Fruit fly (Drosophila melanogaster) whole organism, embryonic: ENCODE measurements around the gene Cyt-c-d.

Experiments used
- CG11247 ChIP-seq: fragments of 200-800 bp; sonication (Bioruptor generic); IDR thresholded peaks from 2 replicates; pipeline ENCODE4 v1.3.6; 2022; ENCODE audit warnings: missing biosample characterization, missing genetic modification characterization
- CG11696 ChIP-seq: fragments of 200-800 bp; sonication (Bioruptor generic); IDR thresholded peaks from 2 replicates; pipeline ENCODE4 v1.3.6; 2022; ENCODE audit warnings: missing biosample characterization, missing genetic modification characterization
- CG12071 ChIP-seq: fragments of 200-800 bp; sonication (Bioruptor generic); optimal IDR thresholded peaks from 3 replicates; lab custom pipeline; 2018; ENCODE audit warnings: missing biosample characterization, mild to moderate bottlenecking, missing genetic modification characterization
- CG12942 ChIP-seq: fragments of 200-800 bp; sonication (Bioruptor generic); optimal IDR thresholded peaks from 3 replicates; lab custom pipeline; 2016; ENCODE audit warnings: missing biosample characterization, missing genetic modification characterization
- CG13424 ChIP-seq: fragments of 200-800 bp; sonication (Bioruptor generic); optimal IDR thresholded peaks from 2 replicates; lab custom pipeline; 2019; ENCODE audit warnings: missing biosample characterization, mild to moderate bottlenecking, missing genetic modification characterization, moderate library complexity
- CG13775 ChIP-seq: fragments of 200-800 bp; sonication (Bioruptor generic); optimal IDR thresholded peaks from 3 replicates; lab custom pipeline; 2017; ENCODE audit warnings: missing biosample characterization, mild to moderate bottlenecking, missing genetic modification characterization
- CG15073 ChIP-seq: fragments of 200-800 bp; sonication (Bioruptor generic); optimal IDR thresholded peaks from 2 replicates; lab custom pipeline; 2016; ENCODE audit warnings: missing biosample characterization, missing genetic modification characterization
- CG15696 ChIP-seq: fragments of 200-800 bp; sonication (Bioruptor generic); optimal IDR thresholded peaks from 2 replicates; lab custom pipeline; 2019; ENCODE audit warnings: missing biosample characterization, mild to moderate bottlenecking, missing genetic modification characterization, moderate library complexity
- CG1603 ChIP-seq: fragments of 200-800 bp; sonication (Bioruptor generic); optimal IDR thresholded peaks from 2 replicates; lab custom pipeline; 2019; ENCODE audit warnings: missing biosample characterization, mild to moderate bottlenecking, missing genetic modification characterization, moderate library complexity
- CG33213 ChIP-seq: fragments of 200-800 bp; sonication (Bioruptor generic); optimal IDR thresholded peaks from 3 replicates; lab custom pipeline; 2016; ENCODE audit warnings: missing biosample characterization, missing genetic modification characterization
- CG4617 ChIP-seq: fragments of 200-800 bp; sonication (Bioruptor generic); optimal IDR thresholded peaks from 3 replicates; lab custom pipeline; 2016; ENCODE audit warnings: missing biosample characterization, missing genetic modification characterization, borderline replicate concordance
- CG4854 ChIP-seq: fragments of 200-800 bp; sonication (Bioruptor generic); optimal IDR thresholded peaks from 2 replicates; lab custom pipeline; 2016; ENCODE audit warnings: missing biosample characterization, missing genetic modification characterization, inconsistent platforms
- CG6175 ChIP-seq: fragments of 200-800 bp; sonication (Bioruptor generic); IDR thresholded peaks from 3 replicates; pipeline ENCODE4 v1.3.6; 2022; ENCODE audit warnings: missing biosample characterization, missing genetic modification characterization
- CG6813 ChIP-seq: fragments of 200-800 bp; sonication (Bioruptor generic); optimal IDR thresholded peaks from 2 replicates; lab custom pipeline; 2017; ENCODE audit warnings: missing biosample characterization, missing genetic modification characterization, mild to moderate bottlenecking, moderate library complexity, missing genetic modification reagents
- CG7786 ChIP-seq: fragments of 200-800 bp; sonication (Bioruptor generic); optimal IDR thresholded peaks from 2 replicates; lab custom pipeline; 2016; ENCODE audit warnings: missing biosample characterization, missing genetic modification characterization
- CG7839 ChIP-seq: fragments of 200-800 bp; sonication (Bioruptor generic); optimal IDR thresholded peaks from 3 replicates; lab custom pipeline; 2018; ENCODE audit warnings: missing biosample characterization, mild to moderate bottlenecking, missing genetic modification characterization, moderate library complexity
- CG8089 ChIP-seq: fragments of 200-800 bp; sonication (Bioruptor generic); optimal IDR thresholded peaks from 3 replicates; lab custom pipeline; 2016; ENCODE audit warnings: missing biosample characterization, missing genetic modification characterization
- CG9817 ChIP-seq: fragments of 200-800 bp; sonication (Bioruptor generic); optimal IDR thresholded peaks from 2 replicates; lab custom pipeline; 2018; ENCODE audit warnings: missing biosample characterization, mild to moderate bottlenecking, missing genetic modification characterization, moderate library complexity
- D19A ChIP-seq: fragments of 200-800 bp; optimal IDR thresholded peaks from 3 replicates; lab custom pipeline; 2019; ENCODE audit warnings: missing biosample characterization, mild to moderate bottlenecking, missing genetic modification characterization, moderate library complexity
- Doc2 ChIP-seq: fragments of 200-800 bp; sonication (Bioruptor generic); IDR thresholded peaks from 2 replicates; pipeline ENCODE4 v1.3.6; 2022; ENCODE audit warnings: missing biosample characterization, missing genetic modification characterization
- Elba2 ChIP-seq: fragments of 200-800 bp; sonication (Bioruptor generic); optimal IDR thresholded peaks from 3 replicates; lab custom pipeline; 2016; ENCODE audit warnings: missing biosample characterization, missing genetic modification characterization
- Fer1 ChIP-seq: fragments of 200-800 bp; sonication (Bioruptor generic); optimal IDR thresholded peaks from 2 replicates; lab custom pipeline; 2017; ENCODE audit warnings: missing biosample characterization, mild to moderate bottlenecking, missing genetic modification characterization
- Fer2 ChIP-seq: fragments of 200-800 bp; sonication (Bioruptor generic); optimal IDR thresholded peaks from 2 replicates; lab custom pipeline; 2018; ENCODE audit warnings: missing biosample characterization, mild to moderate bottlenecking, missing genetic modification characterization, moderate library complexity
- H2.0 ChIP-seq: fragments of 200-800 bp; sonication (Bioruptor generic); IDR thresholded peaks from 2 replicates; pipeline ENCODE4 v1.3.6; 2022; ENCODE audit warnings: missing biosample characterization, missing genetic modification characterization
- HLH54F ChIP-seq: fragments of 200-800 bp; sonication (Bioruptor generic); optimal IDR thresholded peaks from 3 replicates; lab custom pipeline; 2016; ENCODE audit warnings: missing biosample characterization, missing genetic modification characterization
- Hr51 ChIP-seq, 2 experiments: fragments of 200-800 bp; sonication (Bioruptor generic); optimal IDR thresholded peaks; 2 replicates in 1 of 2; 3 replicates in 1 of 2; lab custom pipeline; 2016 to 2018; ENCODE audit warnings: missing biosample characterization in 2 of 2, missing genetic modification characterization in 2 of 2, mild to moderate bottlenecking in 1 of 2, moderate library complexity in 1 of 2
- Jarid2 ChIP-seq: fragments of 200-800 bp; sonication (Bioruptor generic); optimal IDR thresholded peaks from 3 replicates; lab custom pipeline; 2017; ENCODE audit warnings: mild to moderate bottlenecking, missing biosample characterization, missing genetic modification reagents, missing genetic modification characterization
- Mad ChIP-seq: fragments of 200-800 bp; sonication (Bioruptor generic); optimal IDR thresholded peaks from 2 replicates; lab custom pipeline; 2016; ENCODE audit warnings: missing biosample characterization, missing genetic modification characterization
- Oli ChIP-seq: fragments of 200-800 bp; sonication (Bioruptor generic); optimal IDR thresholded peaks from 2 replicates; lab custom pipeline; 2018; ENCODE audit warnings: missing biosample characterization, mild to moderate bottlenecking, missing genetic modification characterization, moderate library complexity
- ato ChIP-seq: fragments of 200-800 bp; sonication (Bioruptor generic); IDR thresholded peaks from 2 replicates; pipeline ENCODE4 v1.3.6; 2022; ENCODE audit warnings: missing biosample characterization, missing genetic modification characterization; ENCODE audit not compliant: partially characterized antibody
- az2 ChIP-seq: fragments of 200-800 bp; sonication (Bioruptor generic); optimal IDR thresholded peaks from 3 replicates; lab custom pipeline; 2016; ENCODE audit warnings: missing biosample characterization, missing genetic modification characterization
- chn ChIP-seq: fragments of 200-800 bp; sonication (Bioruptor generic); optimal IDR thresholded peaks from 2 replicates; lab custom pipeline; 2016; ENCODE audit warnings: missing biosample characterization, missing genetic modification characterization
- cwo ChIP-seq: fragments of 200-800 bp; sonication (Bioruptor generic); optimal IDR thresholded peaks from 3 replicates; lab custom pipeline; 2017; ENCODE audit warnings: missing biosample characterization, missing genetic modification characterization, mild to moderate bottlenecking, moderate library complexity, missing genetic modification reagents
- danr ChIP-seq: fragments of 200-800 bp; sonication (Bioruptor generic); IDR thresholded peaks from 2 replicates; pipeline ENCODE4 v1.3.6; 2022; ENCODE audit warnings: missing biosample characterization, missing genetic modification characterization
- dimm ChIP-seq: fragments of 200-800 bp; sonication (Bioruptor generic); IDR thresholded peaks from 2 replicates; pipeline ENCODE4 v1.3.6; 2022; ENCODE audit warnings: missing biosample characterization, missing genetic modification characterization
- fd102C ChIP-seq: fragments of 200-800 bp; sonication (Bioruptor generic); optimal IDR thresholded peaks from 2 replicates; lab custom pipeline; 2018; ENCODE audit warnings: missing biosample characterization, mild to moderate bottlenecking, missing genetic modification characterization, moderate library complexity
- fd3F ChIP-seq: fragments of 200-800 bp; sonication (Bioruptor generic); optimal IDR thresholded peaks from 2 replicates; lab custom pipeline; 2018; ENCODE audit warnings: missing biosample characterization, mild to moderate bottlenecking, missing genetic modification characterization, moderate library complexity
- ham ChIP-seq: fragments of 200-800 bp; sonication (Bioruptor generic); IDR thresholded peaks from 2 replicates; pipeline ENCODE4 v1.3.6; 2022; ENCODE audit warnings: missing biosample characterization, missing genetic modification characterization
- ken ChIP-seq: fragments of 200-800 bp; sonication (Bioruptor generic); IDR thresholded peaks from 3 replicates; pipeline ENCODE4 v1.3.6; 2022; ENCODE audit warnings: missing biosample characterization, missing genetic modification characterization
- nom ChIP-seq: fragments of 200-800 bp; sonication (Bioruptor generic); optimal IDR thresholded peaks from 2 replicates; lab custom pipeline; 2017; ENCODE audit warnings: missing biosample characterization, missing genetic modification characterization, mild to moderate bottlenecking, moderate library complexity, missing genetic modification reagents
- p53 ChIP-seq: fragments of 200-800 bp; sonication (Bioruptor generic); optimal IDR thresholded peaks from 2 replicates; lab custom pipeline; 2016; ENCODE audit warnings: missing biosample characterization, missing genetic modification characterization
- pfk ChIP-seq: fragments of 200-800 bp; sonication (Bioruptor generic); optimal IDR thresholded peaks from 2 replicates; lab custom pipeline; 2018; ENCODE audit warnings: missing biosample characterization, mild to moderate bottlenecking, missing genetic modification characterization, moderate library complexity
- pnt ChIP-seq: fragments of 200-800 bp; sonication (Bioruptor generic); optimal IDR thresholded peaks from 3 replicates; lab custom pipeline; 2016; ENCODE audit warnings: missing biosample characterization, missing genetic modification characterization
- schlank ChIP-seq: fragments of 200-800 bp; sonication (Bioruptor generic); optimal IDR thresholded peaks from 2 replicates; lab custom pipeline; 2018; ENCODE audit warnings: missing biosample characterization, mild to moderate bottlenecking, missing genetic modification characterization
- sug ChIP-seq: fragments of 200-800 bp; optimal IDR thresholded peaks from 2 replicates; lab custom pipeline; 2019; ENCODE audit warnings: missing biosample characterization, mild to moderate bottlenecking, missing genetic modification characterization, moderate library complexity
- vfl ChIP-seq: fragments of 200-800 bp; sonication (Bioruptor generic); optimal IDR thresholded peaks from 2 replicates; lab custom pipeline; 2016; ENCODE audit warnings: missing biosample characterization, missing genetic modification characterization
- z ChIP-seq: fragments of 200-800 bp; sonication (Bioruptor generic); IDR thresholded peaks from 3 replicates; pipeline ENCODE4 v1.3.6; 2022; ENCODE audit warnings: missing biosample characterization, missing genetic modification characterization
- zfh1 ChIP-seq: fragments of 200-800 bp; sonication (Bioruptor generic); IDR thresholded peaks from 3 replicates; pipeline ENCODE4 v1.3.6; 2022; ENCODE audit warnings: missing biosample characterization, missing genetic modification characterization

Cyt-c-d gene

DNA sequence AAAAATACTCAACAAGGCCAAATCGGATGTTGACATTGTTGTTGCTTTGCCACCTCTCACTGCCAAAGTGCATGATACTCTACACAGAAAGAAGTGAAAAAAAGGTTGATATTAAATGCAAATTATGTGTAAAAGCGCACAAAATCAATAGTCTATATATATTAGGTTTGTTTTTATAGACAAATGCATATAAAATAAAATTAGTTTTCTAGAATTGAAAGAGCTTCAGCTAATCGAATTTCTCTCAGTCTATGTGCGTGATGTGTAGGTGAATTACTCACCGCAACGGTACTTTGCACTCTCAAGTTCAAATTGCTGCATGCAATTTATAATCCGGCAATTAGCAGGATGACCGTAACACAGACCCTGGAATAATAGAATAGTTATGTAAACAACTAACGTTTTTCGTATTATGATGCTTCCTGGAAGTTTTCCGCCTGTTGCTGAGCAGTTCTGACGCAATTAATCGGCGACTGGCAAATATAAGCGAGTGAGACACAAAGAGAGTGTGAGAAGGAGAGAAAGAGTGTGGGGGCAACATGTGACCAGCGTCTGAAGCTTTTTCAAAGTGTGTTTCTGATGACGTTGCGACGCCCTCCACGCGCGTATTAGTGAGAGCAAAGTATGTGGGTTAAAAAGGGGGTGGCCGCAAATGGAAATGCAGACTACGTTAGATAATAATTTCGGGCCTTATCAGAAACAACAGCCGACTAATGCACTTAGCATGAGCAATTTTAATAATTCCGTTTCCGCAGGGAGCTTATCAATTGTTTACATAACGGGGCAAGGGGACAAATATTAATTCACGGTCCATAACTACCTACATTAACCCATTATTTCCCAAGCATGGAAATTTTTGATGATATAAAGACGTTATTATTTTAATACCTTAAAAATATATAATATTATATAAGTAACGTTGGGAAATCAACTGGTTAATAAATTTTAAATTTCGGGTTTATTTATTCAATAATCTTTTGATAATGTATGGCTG is 5.3 kb downstream of the Cyt-c-d start (continued):
- TF ChIP-seq nom (GFP tag; lab: Kevin White, UChicago) = peak; percentile 87
- TF ChIP-seq CG11247 (GFP tag; lab: Robert Waterston, UW) = peak; percentile 92
- TF ChIP-seq ken (GFP tag; lab: Robert Waterston, UW) = peak; percentile 94
- peak; percentile 78 for TF ChIP-seq CG4854 (GFP tag; lab: Kevin White, UChicago)
- TF ChIP-seq H2.0 = peak; percentile 93
- peak; percentile 76 for TF ChIP-seq CG15696
- peak; percentile 77 for TF ChIP-seq Mad (GFP tag; lab: Kevin White, UChicago)
- peak; percentile 92 for TF ChIP-seq dimm (GFP tag; lab: Robert Waterston, UW)
- peak; percentile 87 for TF ChIP-seq CG11696 (GFP tag; lab: Robert Waterston, UW)
- TF ChIP-seq CG33213 (GFP tag; lab: Kevin White, UChicago) = peak; percentile 60
- peak; percentile 81 for TF ChIP-seq CG12942
- TF ChIP-seq p53 (GFP tag; lab: Kevin White, UChicago) = peak; percentile 37
- peak; percentile 81 for TF ChIP-seq danr (GFP tag; lab: Robert Waterston, UW)
- TF ChIP-seq Fer1 (GFP tag; lab: Kevin White, UChicago) = peak; percentile 91
- TF ChIP-seq fd102C = peak; percentile 57
- peak; percentile 80 for TF ChIP-seq pnt
- peak; percentile 88 for TF ChIP-seq CG13424
- TF ChIP-seq Jarid2 (GFP tag; lab: Kevin White, UChicago) = peak; percentile 79
- TF ChIP-seq CG7839 (tag; lab: Kevin White, UChicago) = peak; percentile 94
- peak; percentile 64 for TF ChIP-seq sug
- peak; percentile 78 for TF ChIP-seq Fer2 (tag; lab: Kevin White, UChicago)
- peak; percentile 76 for TF ChIP-seq CG12071 (GFP tag; lab: Kevin White, UChicago)
- TF ChIP-seq chn (GFP tag; lab: Kevin White, UChicago) = peak; percentile 82
- TF ChIP-seq az2 (GFP tag; lab: Kevin White, UChicago) = peak; percentile 79
- TF ChIP-seq CG8089 (GFP tag; lab: Kevin White, UChicago) = peak; percentile 58
- TF ChIP-seq Elba2 (GFP tag; lab: Kevin White, UChicago) = peak; percentile 85
- TF ChIP-seq zfh1 (GFP tag; lab: Robert Waterston, UW) = peak; percentile 97
- TF ChIP-seq D19A (tag; lab: Kevin White, UChicago) = peak; percentile 91
- peak; percentile 86 for TF ChIP-seq cwo
- peak; percentile 69 for TF ChIP-seq schlank (tag; lab: Kevin White, UChicago)
- TF ChIP-seq CG4617 = peak; percentile 58
- TF ChIP-seq Hr51 (GFP tag; optimal IDR thresholded peaks at IDR 0.05; lab: Kevin White, UChicago) = peak; percentile 77 to 94
- no peak for TF ChIP-seq pfk
- TF ChIP-seq CG13775 (GFP tag; lab: Kevin White, UChicago) = peak; percentile 77
- TF ChIP-seq HLH54F = peak; percentile 74
- no peak for TF ChIP-seq ato (GFP tag; lab: Robert Waterston, UW)
- peak; percentile 69 for TF ChIP-seq CG1603 (tag; lab: Kevin White, UChicago)
- peak; percentile 84 for TF ChIP-seq Oli (tag; lab: Kevin White, UChicago)
- TF ChIP-seq CG6813 (GFP tag; lab: Kevin White, UChicago) = peak; percentile 83
- TF ChIP-seq CG7786 = peak; percentile 51
- TF ChIP-seq z (GFP tag; lab: Robert Waterston, UW) = peak; percentile 62
- TF ChIP-seq Doc2 = no peak; the same call in 1 of the 2 replicates
- TF ChIP-seq CG15073 = peak; percentile 42
- TF ChIP-seq ham (GFP tag; lab: Robert Waterston, UW) = no peak; the same call in 1 of the 2 replicates
- peak; percentile 85 for TF ChIP-seq CG6175 (GFP tag; lab: Robert Waterston, UW)
- TF ChIP-seq CG9817 (tag; lab: Kevin White, UChicago) = peak; percentile 87
- peak; percentile 22 for TF ChIP-seq vfl
- TF ChIP-seq fd3F = peak; percentile 88
